Worm (Caenorhabditis elegans) whole organism, L1 larva: ENCODE results near the gene hlh-28.

ENCODE experiments used
- ces-1 ChIP-seq: fragments of 150-350 bp; optimal IDR thresholded peaks from 2 replicates; lab custom pipeline; 2014; ENCODE audit warnings: missing biosample characterization, missing genetic modification reagents, missing genetic modification characterization
- skn-1 ChIP-seq: fragments of 150-350 bp; optimal IDR thresholded peaks from 2 replicates; lab custom pipeline; 2014; ENCODE audit warnings: missing biosample characterization, missing genetic modification characterization

DNA sequence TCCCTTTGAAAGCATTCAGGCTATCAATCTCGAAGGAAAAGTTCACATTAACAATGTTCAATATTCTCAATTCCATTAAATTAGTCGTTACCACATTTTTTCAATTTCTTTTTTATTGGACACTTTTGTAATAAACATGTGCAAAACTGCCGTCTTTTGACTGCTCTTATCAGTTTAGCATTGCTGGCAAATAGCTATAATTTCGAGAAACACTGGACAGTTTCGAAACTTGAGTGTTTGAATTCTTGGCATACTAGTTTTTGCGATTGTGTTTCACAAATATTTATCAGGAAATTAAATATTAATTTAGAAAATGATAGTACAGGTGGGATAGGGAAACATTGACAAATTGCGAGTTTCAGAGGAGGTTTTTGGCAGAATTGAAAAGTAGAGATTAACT is 50.5 kb downstream of the hlh-28 start:
- no peak for TF ChIP-seq skn-1
- TF ChIP-seq ces-1 = no peak
